Fruit fly (Drosophila melanogaster): ENCODE data around the gene Src64B.
A peak's percentile ranks its signal among the peaks of the same experiment; 100 is the strongest.

Gene Src64B

dm6 chr3L:4627012-4627411, 1.0 kb upstream of the Src64B start:
- peak; percentile 43 for TF ChIP-seq Dif (GFP tag; optimal IDR thresholded peaks at IDR 0.05; ENCODE audit: partially characterized antibody)
- no peak for TF ChIP-seq ey (GFP tag; optimal IDR thresholded peaks at IDR 0.05)
- no peak for TF ChIP-seq Rel (GFP tag; optimal IDR thresholded peaks at IDR 0.05)
- TF ChIP-seq Rel (tag; optimal IDR thresholded peaks at IDR 0.05): peak; percentile 9

DNA sequence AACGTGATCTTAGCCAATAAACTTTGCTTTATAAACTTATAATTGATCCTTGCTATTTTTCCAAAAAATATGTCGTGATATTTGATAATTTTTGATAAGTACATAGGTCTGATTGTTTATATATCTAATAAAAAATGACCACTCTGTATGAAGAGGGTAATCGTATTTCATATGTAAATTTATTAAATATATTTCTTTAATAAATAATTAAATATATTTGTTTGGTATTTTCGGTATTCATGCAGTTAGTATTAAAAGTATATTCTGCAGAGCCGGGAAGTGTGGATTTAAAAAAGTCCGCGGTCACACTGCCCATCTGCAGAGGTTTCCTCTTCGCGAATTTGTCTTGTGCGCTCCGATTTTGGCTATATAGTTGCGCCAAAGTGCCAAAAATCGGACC, 438 bp upstream of the Src64B start, which contains the start of gene HDAC1:
Gene HDAC1 (plus strand): TSS at position 301 of the 400 bp plus-strand sequence.
- TF ChIP-seq Dfd (GFP tag; optimal IDR thresholded peaks at IDR 0.05): no peak
- no peak for TF ChIP-seq woc (GFP tag; optimal IDR thresholded peaks at IDR 0.05)
- TF ChIP-seq Hr83 (GFP tag; optimal IDR thresholded peaks at IDR 0.05; ENCODE audit: poor library complexity, severe bottlenecking): no peak
- TF ChIP-seq lola (GFP tag; optimal IDR thresholded peaks at IDR 0.05): no peak
- TF ChIP-seq CrebA (GFP tag; optimal IDR thresholded peaks at IDR 0.05; ENCODE audit: borderline replicate concordance): no peak
- no peak for TF ChIP-seq GATAd (GFP tag; optimal IDR thresholded peaks at IDR 0.05)
- no peak for TF ChIP-seq dmrt93B (GFP tag; optimal IDR thresholded peaks at IDR 0.05)
- TF ChIP-seq Abd-B (GFP tag; optimal IDR thresholded peaks at IDR 0.05): no peak
- no peak for TF ChIP-seq brk (GFP tag; optimal IDR thresholded peaks at IDR 0.05)
- no peak for TF ChIP-seq Hr78 (GFP tag; optimal IDR thresholded peaks at IDR 0.05)

DNA sequence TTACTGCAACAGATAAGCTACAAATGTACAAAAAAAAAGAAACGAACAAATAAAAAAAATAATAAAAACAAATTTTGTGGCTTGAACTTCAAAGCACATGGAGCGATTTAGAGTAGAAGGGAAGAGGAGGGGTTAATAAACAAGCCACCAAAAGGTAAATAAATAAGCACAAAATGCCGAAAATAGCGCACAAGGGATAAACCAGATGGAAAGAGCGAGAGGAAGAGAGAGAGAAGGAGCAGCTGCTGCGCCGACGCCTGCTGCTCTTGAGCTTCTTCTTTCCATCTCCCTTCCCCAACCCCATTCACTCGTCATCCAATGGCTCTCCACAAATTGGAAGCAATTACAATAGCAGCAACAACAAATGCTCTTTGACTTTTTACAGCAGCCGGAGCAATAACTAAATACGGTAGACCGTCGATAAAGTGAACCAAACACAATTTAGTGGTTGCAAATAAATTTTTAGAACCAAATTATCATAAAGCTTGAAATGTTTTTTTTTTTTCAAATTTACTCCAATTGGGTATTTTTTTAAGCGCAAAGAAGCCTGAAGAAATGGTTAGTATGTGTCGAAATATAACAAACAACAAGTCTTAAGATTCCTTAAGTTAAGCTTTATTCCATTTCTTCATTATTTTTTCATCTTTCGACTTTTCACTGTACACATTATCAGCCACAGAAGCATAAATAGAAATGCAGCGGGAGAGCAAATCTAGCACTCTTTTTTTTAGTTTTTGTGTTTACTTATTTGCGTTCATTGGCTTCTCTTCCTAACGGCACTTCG, 1.4 kb downstream of the Src64B start:
- TF ChIP-seq Dif (GFP tag; optimal IDR thresholded peaks at IDR 0.05; ENCODE audit: partially characterized antibody): peak; percentile 50
- TF ChIP-seq Hnf4 (GFP tag; optimal IDR thresholded peaks at IDR 0.05): peak; percentile 20
- TF ChIP-seq sage (GFP tag; optimal IDR thresholded peaks at IDR 0.05): no peak
- peak; percentile 73 for TF ChIP-seq h (GFP tag; optimal IDR thresholded peaks at IDR 0.05)
- TF ChIP-seq Abd-B (GFP tag; optimal IDR thresholded peaks at IDR 0.05): no peak
- peak; percentile 1 for TF ChIP-seq br (GFP tag; optimal IDR thresholded peaks at IDR 0.05)
- peak; percentile 31 for TF ChIP-seq HLH106 (tag; optimal IDR thresholded peaks at IDR 0.05)
- TF ChIP-seq brk (GFP tag; optimal IDR thresholded peaks at IDR 0.05): no peak
- no peak for TF ChIP-seq jim (GFP tag; optimal IDR thresholded peaks at IDR 0.05)
- no peak for TF ChIP-seq CG32264 (GFP tag; optimal IDR thresholded peaks at IDR 0.05)
- TF ChIP-seq Rel (GFP tag; optimal IDR thresholded peaks at IDR 0.05): no peak
- no peak for TF ChIP-seq Rel (tag; optimal IDR thresholded peaks at IDR 0.05)
- no peak for TF ChIP-seq CrebA (GFP tag; optimal IDR thresholded peaks at IDR 0.05; ENCODE audit: borderline replicate concordance)
- peak; percentile 86 for TF ChIP-seq sv (GFP tag; optimal IDR thresholded peaks at IDR 0.05)
- TF ChIP-seq tai (GFP tag; optimal IDR thresholded peaks at IDR 0.05): no peak
- peak; percentile 63 for TF ChIP-seq fru (GFP tag; optimal IDR thresholded peaks at IDR 0.05)
- no peak for TF ChIP-seq pan (optimal IDR thresholded peaks at IDR 0.05)
- TF ChIP-seq N (GFP tag; optimal IDR thresholded peaks at IDR 0.05): no peak
- TF ChIP-seq dmrt93B (GFP tag; optimal IDR thresholded peaks at IDR 0.05): no peak
- TF ChIP-seq Vsx2 (GFP tag; optimal IDR thresholded peaks at IDR 0.05; ENCODE audit: partially characterized antibody): peak; percentile 61
- TF ChIP-seq GATAd (GFP tag; optimal IDR thresholded peaks at IDR 0.05): no peak
- no peak for TF ChIP-seq Dfd (GFP tag; optimal IDR thresholded peaks at IDR 0.05)
- TF ChIP-seq Hr83 (GFP tag; optimal IDR thresholded peaks at IDR 0.05; ENCODE audit: poor library complexity, severe bottlenecking): no peak
- TF ChIP-seq dsf (GFP tag; optimal IDR thresholded peaks at IDR 0.05; ENCODE audit: borderline replicate concordance): no peak
- peak; percentile 74 for TF ChIP-seq ey (GFP tag; optimal IDR thresholded peaks at IDR 0.05)
- TF ChIP-seq Mio (GFP tag; optimal IDR thresholded peaks at IDR 0.05): no peak
- peak; percentile 40 for TF ChIP-seq rgr (GFP tag; optimal IDR thresholded peaks at IDR 0.05)
- TF ChIP-seq woc (GFP tag; optimal IDR thresholded peaks at IDR 0.05): peak; percentile 60
- TF ChIP-seq psq (GFP tag; optimal IDR thresholded peaks at IDR 0.05): peak; percentile 81
- TF ChIP-seq OdsH (GFP tag; optimal IDR thresholded peaks at IDR 0.05): peak; percentile 42
- TF ChIP-seq dl (GFP tag; optimal IDR thresholded peaks at IDR 0.05; ENCODE audit: insufficient read depth in 1 of 2, partially characterized antibody in 2 of 2): peak in 1 of 2 experiments; percentile 5
- TF ChIP-seq Sp1 (GFP tag; optimal IDR thresholded peaks at IDR 0.05): peak; percentile 44
- TF ChIP-seq CG9705 (GFP tag; optimal IDR thresholded peaks at IDR 0.05): no peak
- no peak for TF ChIP-seq Jra (GFP tag; optimal IDR thresholded peaks at IDR 0.05)
- TF ChIP-seq lola (GFP tag; optimal IDR thresholded peaks at IDR 0.05): no peak
- no peak for TF ChIP-seq Hr78 (GFP tag; optimal IDR thresholded peaks at IDR 0.05)
- peak in 1 of 2 experiments; percentile 65 for TF ChIP-seq foxo (GFP tag; optimal IDR thresholded peaks at IDR 0.05)
- no peak for TF ChIP-seq usp (GFP tag; optimal IDR thresholded peaks at IDR 0.05)
- no peak for TF ChIP-seq Myc (optimal IDR thresholded peaks at IDR 0.05)
